Fruit fly (Drosophila melanogaster) whole organism, embryonic: ENCODE results near the gene Mst98Cb.

ENCODE experiments used
- Atf3 ChIP-seq: fragments of 200-800 bp; sonication (Bioruptor generic); optimal IDR thresholded peaks from 3 replicates; lab custom pipeline; 2016; ENCODE audit warnings: missing biosample characterization, missing genetic modification characterization
- BEAF-32 ChIP-seq: fragments of 200-800 bp; sonication (Bioruptor generic); optimal IDR thresholded peaks from 3 replicates; lab custom pipeline; 2017; ENCODE audit warnings: missing biosample characterization, missing genetic modification characterization, mild to moderate bottlenecking, moderate library complexity, missing genetic modification reagents
- Bdp1 ChIP-seq: fragments of 200-800 bp; sonication (Bioruptor generic); optimal IDR thresholded peaks from 3 replicates; lab custom pipeline; 2016; ENCODE audit warnings: missing biosample characterization, missing genetic modification characterization
- CG10147 ChIP-seq: fragments of 200-800 bp; sonication (Bioruptor generic); optimal IDR thresholded peaks from 2 replicates; lab custom pipeline; 2019; ENCODE audit warnings: missing biosample characterization, mild to moderate bottlenecking, missing genetic modification characterization, moderate library complexity
- CG10565 ChIP-seq: fragments of 200-800 bp; sonication (Bioruptor generic); optimal IDR thresholded peaks from 3 replicates; lab custom pipeline; 2016; ENCODE audit warnings: missing biosample characterization, mild to moderate bottlenecking, missing genetic modification characterization
- CG11695 ChIP-seq: fragments of 200-800 bp; sonication (Bioruptor generic); IDR thresholded peaks from 3 replicates; pipeline ENCODE4 v1.3.6; 2022; ENCODE audit warnings: missing biosample characterization, missing genetic modification characterization
- CG14014 ChIP-seq: fragments of 200-800 bp; sonication (Bioruptor generic); IDR thresholded peaks from 2 replicates; pipeline ENCODE4 v1.3.6; 2022; ENCODE audit warnings: missing biosample characterization, missing genetic modification characterization
- CG14965 ChIP-seq: fragments of 200-800 bp; sonication (Bioruptor generic); optimal IDR thresholded peaks from 2 replicates; lab custom pipeline; 2016; ENCODE audit warnings: missing biosample characterization, missing genetic modification characterization, borderline replicate concordance
- CG17568 ChIP-seq: fragments of 200-800 bp; sonication (Bioruptor generic); optimal IDR thresholded peaks from 2 replicates; lab custom pipeline; 2018; ENCODE audit warnings: missing biosample characterization, mild to moderate bottlenecking, missing genetic modification characterization, moderate library complexity
- CG1832 ChIP-seq: fragments of 200-800 bp; sonication (Bioruptor generic); optimal IDR thresholded peaks from 2 replicates; lab custom pipeline; 2017; ENCODE audit warnings: missing biosample characterization, mild to moderate bottlenecking, missing genetic modification characterization, inconsistent platforms
- CG2129 ChIP-seq: fragments of 200-800 bp; sonication (Bioruptor generic); IDR thresholded peaks from 2 replicates; pipeline ENCODE4 v1.3.6; 2022; ENCODE audit warnings: missing biosample characterization, missing genetic modification characterization; ENCODE audit not compliant: partially characterized antibody
- CG31388 ChIP-seq: fragments of 200-800 bp; sonication (Bioruptor generic); optimal IDR thresholded peaks from 2 replicates; lab custom pipeline; 2016; ENCODE audit warnings: missing biosample characterization, missing genetic modification characterization
- CG31441 ChIP-seq: fragments of 200-800 bp; sonication (Bioruptor generic); IDR thresholded peaks from 2 replicates; pipeline ENCODE4 v1.3.6; 2022; ENCODE audit warnings: missing biosample characterization, missing genetic modification characterization
- CG3281 ChIP-seq: fragments of 200-800 bp; sonication (Bioruptor generic); optimal IDR thresholded peaks from 3 replicates; lab custom pipeline; 2017; ENCODE audit warnings: missing biosample characterization, mild to moderate bottlenecking, missing genetic modification characterization
- CG3838 ChIP-seq: fragments of 200-800 bp; sonication (Bioruptor generic); optimal IDR thresholded peaks from 3 replicates; lab custom pipeline; 2016; ENCODE audit warnings: missing biosample characterization, missing genetic modification characterization
- CG6272 ChIP-seq: fragments of 200-800 bp; sonication (Bioruptor generic); IDR thresholded peaks from 2 replicates; pipeline ENCODE4 v1.3.6; 2022; ENCODE audit warnings: missing biosample characterization, missing genetic modification characterization
- CG6813 ChIP-seq: fragments of 200-800 bp; sonication (Bioruptor generic); optimal IDR thresholded peaks from 2 replicates; lab custom pipeline; 2017; ENCODE audit warnings: missing biosample characterization, missing genetic modification characterization, mild to moderate bottlenecking, moderate library complexity, missing genetic modification reagents
- CG7271 ChIP-seq: fragments of 200-800 bp; sonication (Bioruptor generic); optimal IDR thresholded peaks from 2 replicates; lab custom pipeline; 2018; ENCODE audit warnings: missing biosample characterization, mild to moderate bottlenecking, missing genetic modification characterization, moderate library complexity
- CG7928 ChIP-seq: fragments of 200-800 bp; sonication (Bioruptor generic); optimal IDR thresholded peaks from 2 replicates; lab custom pipeline; 2017; ENCODE audit warnings: missing biosample characterization, mild to moderate bottlenecking, missing genetic modification characterization
- CG9437 ChIP-seq: fragments of 200-800 bp; sonication (Bioruptor generic); optimal IDR thresholded peaks from 2 replicates; lab custom pipeline; 2018; ENCODE audit warnings: missing biosample characterization, mild to moderate bottlenecking, missing genetic modification characterization
- CG9609 ChIP-seq: fragments of 200-800 bp; sonication (Bioruptor generic); optimal IDR thresholded peaks from 3 replicates; lab custom pipeline; 2016; ENCODE audit warnings: missing biosample characterization, missing genetic modification characterization
- CG9727 ChIP-seq: fragments of 200-800 bp; sonication (Bioruptor generic); optimal IDR thresholded peaks from 3 replicates; lab custom pipeline; 2017; ENCODE audit warnings: missing biosample characterization, mild to moderate bottlenecking, missing genetic modification characterization
- CkIIα-i1 ChIP-seq: fragments of 200-800 bp; sonication (Bioruptor generic); IDR thresholded peaks from 2 replicates; pipeline ENCODE4 v1.3.6; 2022; ENCODE audit warnings: missing biosample characterization, missing genetic modification characterization
- Doc2 ChIP-seq: fragments of 200-800 bp; sonication (Bioruptor generic); IDR thresholded peaks from 2 replicates; pipeline ENCODE4 v1.3.6; 2022; ENCODE audit warnings: missing biosample characterization, missing genetic modification characterization
- Fer1 ChIP-seq: fragments of 200-800 bp; sonication (Bioruptor generic); optimal IDR thresholded peaks from 2 replicates; lab custom pipeline; 2017; ENCODE audit warnings: missing biosample characterization, mild to moderate bottlenecking, missing genetic modification characterization
- HLH3B ChIP-seq: fragments of 200-800 bp; sonication (Bioruptor generic); IDR thresholded peaks from 2 replicates; pipeline ENCODE4 v1.3.6; 2022; ENCODE audit warnings: missing biosample characterization, missing genetic modification characterization
- Hmr ChIP-seq: fragments of 200-800 bp; sonication (Bioruptor generic); optimal IDR thresholded peaks from 3 replicates; lab custom pipeline; 2017; ENCODE audit warnings: mild to moderate bottlenecking, missing biosample characterization, missing genetic modification reagents, missing genetic modification characterization
- Hr3 ChIP-seq: fragments of 200-800 bp; sonication (Bioruptor generic); optimal IDR thresholded peaks from 3 replicates; lab custom pipeline; 2016; ENCODE audit warnings: missing biosample characterization, missing genetic modification characterization
- Lpt ChIP-seq: fragments of >200 bp; optimal IDR thresholded peaks from 2 replicates; lab custom pipeline; 2018; ENCODE audit warnings: missing biosample characterization, missing genetic modification characterization
- Myb ChIP-seq: fragments of 200-800 bp; sonication (Bioruptor generic); optimal IDR thresholded peaks from 2 replicates; lab custom pipeline; 2016; ENCODE audit warnings: missing biosample characterization, missing genetic modification characterization
- NFAT ChIP-seq: fragments of 200-800 bp; sonication (Bioruptor generic); IDR thresholded peaks from 2 replicates; pipeline ENCODE4 v1.3.6; 2022; ENCODE audit warnings: missing biosample characterization, missing genetic modification characterization
- Sox102F ChIP-seq: fragments of 200-800 bp; sonication (Bioruptor generic); optimal IDR thresholded peaks from 2 replicates; lab custom pipeline; 2018; ENCODE audit warnings: missing biosample characterization, mild to moderate bottlenecking, missing genetic modification characterization, moderate library complexity
- aop ChIP-seq: fragments of 200-800 bp; sonication (Bioruptor generic); IDR thresholded peaks from 2 replicates; pipeline ENCODE4 v1.3.6; 2022; ENCODE audit warnings: missing biosample characterization, missing genetic modification characterization
- croc ChIP-seq: fragments of 200-800 bp; sonication (Bioruptor generic); conservative IDR thresholded peaks from 3 replicates; pipeline ENCODE4 v1.3.6; 2022; ENCODE audit warnings: missing biosample characterization, missing genetic modification characterization
- esg ChIP-seq: fragments of 200-800 bp; sonication (Bioruptor generic); conservative IDR thresholded peaks from 2 replicates; pipeline ENCODE4 v1.3.6; 2022; ENCODE audit warnings: missing biosample characterization, missing genetic modification characterization
- ewg ChIP-seq: fragments of 200-800 bp; sonication (Bioruptor generic); optimal IDR thresholded peaks from 3 replicates; lab custom pipeline; 2017; ENCODE audit warnings: mild to moderate bottlenecking, missing biosample characterization, missing genetic modification reagents, missing genetic modification characterization
- fd96Cb ChIP-seq: fragments of 200-800 bp; sonication (Bioruptor generic); optimal IDR thresholded peaks from 2 replicates; lab custom pipeline; 2018; ENCODE audit warnings: missing biosample characterization, mild to moderate bottlenecking, missing genetic modification characterization, moderate library complexity
- gro ChIP-seq: fragments of 200-800 bp; sonication (Bioruptor generic); optimal IDR thresholded peaks from 2 replicates; lab custom pipeline; 2016; ENCODE audit warnings: missing biosample characterization, missing genetic modification characterization
- ind ChIP-seq: fragments of 200-800 bp; sonication (Bioruptor generic); optimal IDR thresholded peaks from 3 replicates; lab custom pipeline; 2016; ENCODE audit warnings: missing biosample characterization, missing genetic modification characterization
- inv ChIP-seq: fragments of 200-800 bp; sonication (Bioruptor generic); IDR thresholded peaks from 2 replicates; pipeline ENCODE4 v1.3.6; 2022; ENCODE audit warnings: missing biosample characterization, missing genetic modification characterization; ENCODE audit not compliant: partially characterized antibody
- kah ChIP-seq: fragments of 200-800 bp; sonication (Bioruptor generic); optimal IDR thresholded peaks from 2 replicates; lab custom pipeline; 2018; ENCODE audit warnings: missing biosample characterization, mild to moderate bottlenecking, missing genetic modification characterization
- lilli ChIP-seq: fragments of 200-800 bp; sonication (Bioruptor generic); optimal IDR thresholded peaks from 3 replicates; lab custom pipeline; 2016; ENCODE audit warnings: missing biosample characterization, missing genetic modification characterization
- mld ChIP-seq: fragments of 200-800 bp; sonication (Bioruptor generic); IDR thresholded peaks from 3 replicates; pipeline ENCODE4 v1.3.6; 2022; ENCODE audit warnings: missing biosample characterization, missing genetic modification characterization; ENCODE audit not compliant: partially characterized antibody
- peb ChIP-seq: fragments of 200-800 bp; sonication (Bioruptor generic); IDR thresholded peaks from 2 replicates; pipeline ENCODE4 v1.3.6; 2022; ENCODE audit warnings: missing biosample characterization, missing genetic modification characterization
- slou ChIP-seq: fragments of 200-800 bp; sonication (Bioruptor generic); optimal IDR thresholded peaks from 3 replicates; lab custom pipeline; 2016; ENCODE audit warnings: missing biosample characterization, missing genetic modification characterization
- tin ChIP-seq: fragments of 200-800 bp; sonication (Bioruptor generic); optimal IDR thresholded peaks from 3 replicates; lab custom pipeline; 2016; ENCODE audit warnings: missing biosample characterization, missing genetic modification characterization
- tio ChIP-seq: fragments of 200-800 bp; sonication (Bioruptor generic); optimal IDR thresholded peaks from 2 replicates; lab custom pipeline; 2017; ENCODE audit warnings: missing biosample characterization, missing genetic modification characterization, inconsistent platforms
- twi ChIP-seq: fragments of 200-800 bp; optimal IDR thresholded peaks from 2 replicates; lab custom pipeline; 2019; ENCODE audit warnings: missing biosample characterization, mild to moderate bottlenecking, missing genetic modification characterization, moderate library complexity
- wek ChIP-seq: fragments of 200-800 bp; sonication (Bioruptor generic); optimal IDR thresholded peaks from 3 replicates; lab custom pipeline; 2018; ENCODE audit warnings: missing biosample characterization, mild to moderate bottlenecking, missing genetic modification characterization, moderate library complexity

Gene Mst98Cb

DNA sequence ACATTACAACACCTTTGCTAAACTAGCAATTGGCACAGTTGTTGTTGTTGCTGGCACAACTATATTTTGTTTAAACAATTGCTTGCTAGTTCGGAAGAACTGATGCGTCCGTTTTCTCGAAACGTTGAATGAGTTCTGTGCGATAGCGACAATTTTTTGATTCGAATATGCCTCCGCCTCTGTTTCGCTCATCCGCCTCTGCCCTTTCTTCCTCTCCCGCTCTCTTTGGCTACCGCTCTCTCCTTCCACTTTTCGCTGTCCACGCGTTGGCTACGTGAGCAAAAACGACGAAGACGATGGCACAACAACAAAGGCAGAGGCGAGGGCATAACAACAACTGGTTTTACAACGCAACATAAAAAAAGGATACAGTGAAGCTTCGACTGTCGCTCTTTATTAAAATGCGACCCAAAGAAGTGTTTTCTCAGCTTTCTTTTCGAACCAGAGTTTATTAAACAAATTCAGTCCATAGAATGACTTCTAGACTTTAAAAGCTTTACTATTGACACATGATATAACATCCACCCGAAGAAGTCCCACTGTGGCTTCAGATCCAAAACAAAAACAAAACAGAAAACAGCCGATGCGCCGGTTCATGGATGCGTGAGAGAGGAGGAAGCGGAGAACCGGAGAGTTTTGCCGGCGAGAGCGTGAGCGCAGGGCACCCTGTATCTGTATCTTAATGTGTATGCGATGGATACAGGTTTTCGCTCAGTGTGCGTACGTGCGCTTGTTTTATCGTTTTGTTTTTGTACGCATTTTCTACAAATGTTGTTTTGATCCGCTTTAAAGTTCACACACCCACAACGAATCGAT is 33.8 kb downstream of the Mst98Cb start (continued):
- TF ChIP-seq Sox102F (GFP tag; lab: Kevin White, UChicago) (peak; percentile 99), aop (no peak), CG9727 (peak; percentile 100), fd96Cb (tag; lab: Kevin White, UChicago) (peak; percentile 99), Atf3 (GFP tag; lab: Kevin White, UChicago) (peak; percentile 99), CG6813 (GFP tag; lab: Kevin White, UChicago) (peak; percentile 99), HLH3B (GFP tag; lab: Robert Waterston, UW) (no peak), tio (GFP tag; lab: Kevin White, UChicago) (peak; percentile 100), lilli (GFP tag; lab: Kevin White, UChicago) (peak; percentile 100), esg (GFP tag; lab: Robert Waterston, UW) (no peak), twi (tag; lab: Kevin White, UChicago) (peak; percentile 96), CG17568 (GFP tag; lab: Kevin White, UChicago) (peak; percentile 99), wek (GFP tag; lab: Kevin White, UChicago) (peak; percentile 94), CG9437 (GFP tag; lab: Kevin White, UChicago) (peak; percentile 96), Fer1 (GFP tag; lab: Kevin White, UChicago) (peak; percentile 100), CG14965 (GFP tag; lab: Kevin White, UChicago) (peak; percentile 93), tin (GFP tag; lab: Kevin White, UChicago) (peak; percentile 99), NFAT (GFP tag; lab: Robert Waterston, UW) (no peak), CG7928 (GFP tag; lab: Kevin White, UChicago) (peak; percentile 86), Hr3 (peak; percentile 99), CG3281 (GFP tag; lab: Kevin White, UChicago) (peak; percentile 99), CG10147 (peak; percentile 99), CG2129 (no peak), Bdp1 (peak; percentile 96), Lpt (GFP tag; lab: Kevin White, UChicago) (no peak), ewg (GFP tag; lab: Kevin White, UChicago) (peak; percentile 99), CG31388 (GFP tag; lab: Kevin White, UChicago) (peak; percentile 99), Doc2 (GFP tag; lab: Robert Waterston, UW) (no peak), inv (GFP tag; lab: Robert Waterston, UW) (no peak), CG10565 (peak; percentile 95), CG6272 (GFP tag; lab: Robert Waterston, UW) (peak; percentile 97), CG9609 (GFP tag; lab: Kevin White, UChicago) (peak; percentile 99), CG14014 (GFP tag; lab: Robert Waterston, UW) (no peak), slou (GFP tag; lab: Kevin White, UChicago) (peak; percentile 98), mld (GFP tag; lab: Robert Waterston, UW) (no peak), CG1832 (GFP tag; lab: Kevin White, UChicago) (peak; percentile 20), Myb (peak; percentile 97), CG7271 (peak; percentile 96), kah (GFP tag; lab: Kevin White, UChicago) (peak; percentile 95), gro (GFP tag; lab: Kevin White, UChicago) (peak; percentile 100), CG31441 (GFP tag; lab: Robert Waterston, UW) (no peak), CkIIα-i1 (GFP tag; lab: Robert Waterston, UW) (no peak), CG3838 (peak; percentile 99), peb (no peak), ind (GFP tag; lab: Kevin White, UChicago) (peak; percentile 100), CG11695 (GFP tag; lab: Robert Waterston, UW) (no peak), croc (peak; percentile 98), Hmr (peak; percentile 100), BEAF-32 (GFP tag; lab: Kevin White, UChicago) (peak; percentile 38)
